Worm (Caenorhabditis elegans): ENCODE data around the gene acs-6.

DNA sequence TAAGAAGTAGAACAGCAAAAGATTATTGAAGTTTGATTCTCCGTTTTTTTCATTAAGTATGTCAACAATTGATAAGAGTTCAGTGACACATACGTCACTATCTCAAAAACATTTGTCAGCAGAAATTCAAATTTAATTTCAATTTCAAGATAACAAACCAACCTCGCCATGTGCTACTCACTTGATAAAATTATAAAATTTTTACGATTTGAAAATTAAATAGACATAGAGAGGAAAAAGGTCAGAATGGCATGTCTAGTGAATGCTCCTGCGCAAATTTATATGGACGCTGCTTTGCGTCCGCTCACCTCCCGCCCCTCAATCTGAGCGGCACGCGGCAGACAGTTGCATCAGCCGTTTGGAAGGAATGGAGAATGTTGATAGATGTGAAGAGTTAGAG is 1.6 kb upstream of the acs-6 start:
- TF ChIP-seq elt-3 (tag; optimal IDR thresholded peaks at IDR 0.05): no peak
- TF ChIP-seq pha-4 (tag; optimal IDR thresholded peaks at IDR 0.05): no peak
- no peak for TF ChIP-seq nhr-12 (tag; optimal IDR thresholded peaks at IDR 0.05)
- no peak for TF ChIP-seq lsy-2 (tag; optimal IDR thresholded peaks at IDR 0.05)
- no peak for TF ChIP-seq sptf-1 (tag; optimal IDR thresholded peaks at IDR 0.05)
- TF ChIP-seq unc-39 (tag; optimal IDR thresholded peaks at IDR 0.05): no peak
- TF ChIP-seq unc-62 (GFP tag; optimal IDR thresholded peaks at IDR 0.05): no peak
- no peak for TF ChIP-seq lin-32 (GFP tag; optimal IDR thresholded peaks at IDR 0.05)
- no peak for TF ChIP-seq ztf-11 (tag; optimal IDR thresholded peaks at IDR 0.05)
- no peak for TF ChIP-seq mab-5 (tag; optimal IDR thresholded peaks at IDR 0.05)
